Worm (Caenorhabditis elegans) whole organism, L2 larva: ENCODE measurements around the gene twk-44.

Experiments
- C34F6.9 ChIP-seq: fragments of 150-350 bp; optimal IDR thresholded peaks from 2 replicates; lab custom pipeline; 2014; ENCODE audit warnings: missing biosample characterization, missing genetic modification characterization
- R02D3.7 ChIP-seq: fragments of 150-350 bp; optimal IDR thresholded peaks from 2 replicates; lab custom pipeline; 2014; ENCODE audit warnings: missing biosample characterization, missing genetic modification characterization
- ZK546.5 ChIP-seq: sonication (generic microtip); optimal IDR thresholded peaks from 2 replicates; lab custom pipeline; 2017; ENCODE audit warnings: missing biosample characterization, missing genetic modification characterization
- alr-1 ChIP-seq: fragments of 150-350 bp; optimal IDR thresholded peaks from 2 replicates; lab custom pipeline; 2014; ENCODE audit warnings: missing biosample characterization, missing genetic modification characterization
- aly-2 ChIP-seq: fragments of 150-350 bp; optimal IDR thresholded peaks from 2 replicates; lab custom pipeline; 2014; ENCODE audit warnings: missing biosample characterization, missing genetic modification characterization
- ama-1 ChIP-seq: fragments of 150-350 bp; optimal IDR thresholded peaks from 2 replicates; lab custom pipeline; 2018; ENCODE audit warnings: inconsistent platforms
- blmp-1 ChIP-seq: sonication (generic microtip); optimal IDR thresholded peaks from 2 replicates; lab custom pipeline; 2017; ENCODE audit warnings: missing genetic modification characterization, mild to moderate bottlenecking, missing compliant biosample characterization, antibody characterized with exemption, moderate library complexity; ENCODE audit not compliant: insufficient read depth
- crh-2 ChIP-seq: sonication (generic microtip); optimal IDR thresholded peaks from 2 replicates; lab custom pipeline; 2017; ENCODE audit warnings: missing biosample characterization, missing genetic modification characterization
- dmd-4 ChIP-seq: sonication (generic microtip); optimal IDR thresholded peaks from 2 replicates; lab custom pipeline; 2017; ENCODE audit warnings: missing biosample characterization, missing genetic modification characterization
- elt-1 ChIP-seq: fragments of 150-350 bp; optimal IDR thresholded peaks from 2 replicates; lab custom pipeline; 2014; ENCODE audit warnings: missing biosample characterization, missing genetic modification characterization
- elt-3 ChIP-seq: sonication (generic microtip); optimal IDR thresholded peaks from 2 replicates; lab custom pipeline; 2017; ENCODE audit warnings: missing biosample characterization, missing genetic modification characterization
- fos-1 ChIP-seq: fragments of 150-350 bp; optimal IDR thresholded peaks from 2 replicates; lab custom pipeline; 2014; ENCODE audit warnings: missing biosample characterization, missing genetic modification characterization
- gmeb-1 ChIP-seq: fragments of 150-350 bp; optimal IDR thresholded peaks from 2 replicates; lab custom pipeline; 2014; ENCODE audit warnings: missing biosample characterization, missing genetic modification characterization
- lin-11 ChIP-seq: fragments of 150-350 bp; sonication (generic microtip); optimal IDR thresholded peaks from 2 replicates; lab custom pipeline; 2014; ENCODE audit warnings: missing biosample characterization, missing genetic modification characterization, inconsistent platforms, mixed read lengths
- lin-13 ChIP-seq: fragments of 150-350 bp; optimal IDR thresholded peaks from 2 replicates; lab custom pipeline; 2014; ENCODE audit warnings: missing biosample characterization, missing genetic modification reagents, missing genetic modification characterization
- lin-39 ChIP-seq: fragments of 150-350 bp; optimal IDR thresholded peaks from 2 replicates; lab custom pipeline; 2014; ENCODE audit warnings: missing biosample characterization, missing genetic modification reagents, missing genetic modification characterization
- lsy-2 ChIP-seq, 2 experiments: fragments of 150-350 bp in 1 of 2; sonication (generic microtip) in 1 of 2; optimal IDR thresholded peaks; 2 replicates each; lab custom pipeline; 2014 to 2017; ENCODE audit warnings: missing biosample characterization in 2 of 2, missing genetic modification characterization in 2 of 2
- mab-5 ChIP-seq: fragments of 150-350 bp; optimal IDR thresholded peaks from 2 replicates; lab custom pipeline; 2014; ENCODE audit warnings: missing biosample characterization, missing genetic modification characterization
- mbf-1 ChIP-seq: sonication (generic microtip); optimal IDR thresholded peaks from 2 replicates; lab custom pipeline; 2017; ENCODE audit warnings: missing biosample characterization, missing genetic modification characterization
- mdl-1 ChIP-seq, 2 experiments: fragments of 150-350 bp in 1 of 2; sonication (generic microtip) in 1 of 2; optimal IDR thresholded peaks; 2 replicates each; lab custom pipeline; 2017; ENCODE audit warnings: missing biosample characterization in 2 of 2, missing genetic modification characterization in 2 of 2
- nhr-10 ChIP-seq: sonication (generic microtip); optimal IDR thresholded peaks from 2 replicates; lab custom pipeline; 2017; ENCODE audit warnings: missing biosample characterization, missing genetic modification characterization
- nhr-11 ChIP-seq: fragments of 150-350 bp; optimal IDR thresholded peaks from 2 replicates; lab custom pipeline; 2014; ENCODE audit warnings: missing biosample characterization, missing genetic modification characterization
- nhr-12 ChIP-seq: fragments of 150-350 bp; optimal IDR thresholded peaks from 2 replicates; lab custom pipeline; 2014; ENCODE audit warnings: missing biosample characterization, missing genetic modification characterization
- nhr-129 ChIP-seq: fragments of 150-350 bp; optimal IDR thresholded peaks from 2 replicates; lab custom pipeline; 2014; ENCODE audit warnings: missing biosample characterization, missing genetic modification characterization
- nhr-23 ChIP-seq: fragments of 150-350 bp; optimal IDR thresholded peaks from 2 replicates; lab custom pipeline; 2014; ENCODE audit warnings: missing biosample characterization, missing genetic modification reagents, missing genetic modification characterization
- nhr-237 ChIP-seq: fragments of 150-350 bp; optimal IDR thresholded peaks from 2 replicates; lab custom pipeline; 2014; ENCODE audit warnings: missing biosample characterization, missing genetic modification characterization
- nhr-25 ChIP-seq: fragments of 150-350 bp; sonication (generic microtip); optimal IDR thresholded peaks from 3 replicates; lab custom pipeline; 2014; ENCODE audit warnings: missing biosample characterization, missing genetic modification characterization
- nhr-6 ChIP-seq: fragments of 150-350 bp; optimal IDR thresholded peaks from 2 replicates; lab custom pipeline; 2014; ENCODE audit warnings: missing biosample characterization, missing genetic modification characterization
- nhr-77 ChIP-seq: fragments of 150-350 bp; optimal IDR thresholded peaks from 2 replicates; lab custom pipeline; 2014; ENCODE audit warnings: missing biosample characterization, missing genetic modification characterization
- peb-1 ChIP-seq: fragments of 150-350 bp; optimal IDR thresholded peaks from 2 replicates; lab custom pipeline; 2014; ENCODE audit warnings: missing biosample characterization, missing genetic modification characterization
- sem-4 ChIP-seq: fragments of 150-350 bp; optimal IDR thresholded peaks from 2 replicates; lab custom pipeline; 2014; ENCODE audit warnings: missing biosample characterization, missing genetic modification reagents, missing genetic modification characterization
- skn-1 ChIP-seq: sonication (generic microtip); optimal IDR thresholded peaks from 2 replicates; lab custom pipeline; 2017; ENCODE audit warnings: missing biosample characterization, missing genetic modification characterization
- sma-3 ChIP-seq: sonication (generic microtip); optimal IDR thresholded peaks from 2 replicates; lab custom pipeline; 2016; ENCODE audit warnings: missing genetic modification reagents, missing genetic modification characterization, missing compliant biosample characterization
- sma-9 ChIP-seq, 2 experiments: fragments of 150-350 bp in 1 of 2; sonication (generic microtip) in 1 of 2; optimal IDR thresholded peaks; 2 replicates each; lab custom pipeline; 2014 to 2016; ENCODE audit warnings: missing genetic modification characterization in 2 of 2, mild to moderate bottlenecking in 1 of 2, missing biosample characterization in 1 of 2, missing compliant biosample characterization in 1 of 2, missing genetic modification reagents in 1 of 2, moderate library complexity in 1 of 2
- unc-39 ChIP-seq: fragments of 150-350 bp; optimal IDR thresholded peaks from 2 replicates; lab custom pipeline; 2014; ENCODE audit warnings: missing biosample characterization, missing genetic modification characterization
- unc-62 ChIP-seq: fragments of 150-350 bp; optimal IDR thresholded peaks from 2 replicates; lab custom pipeline; 2014; ENCODE audit warnings: missing biosample characterization, missing genetic modification reagents, missing genetic modification characterization
- zag-1 ChIP-seq: fragments of 150-350 bp; optimal IDR thresholded peaks from 2 replicates; lab custom pipeline; 2014; ENCODE audit warnings: missing biosample characterization, missing genetic modification characterization
- ztf-1 ChIP-seq: fragments of 200-800 bp; sonication (Bioruptor generic); conservative IDR thresholded peaks from 2 replicates; pipeline ENCODE4 v1.3.6; 2022; ENCODE audit warnings: missing genetic modification characterization, missing compliant biosample characterization
- ztf-11 ChIP-seq: sonication (generic microtip); optimal IDR thresholded peaks from 2 replicates; lab custom pipeline; 2017; ENCODE audit warnings: missing biosample characterization, missing genetic modification characterization
- ztf-4 ChIP-seq: fragments of 150-350 bp; optimal IDR thresholded peaks from 2 replicates; lab custom pipeline; 2014; ENCODE audit warnings: missing biosample characterization, missing genetic modification characterization

The twk-44 gene

ce11 chrX:11627013-11627412 is at the start of gene twk-44:
twk-44 (minus strand) TSS chrX:11627113.
- TF ChIP-seq mbf-1 (tag; lab: Kevin White, UChicago) (no peak), lin-11 (tag; lab: Kevin White, UChicago) (no peak), nhr-11 (tag; lab: Kevin White, UChicago) (no peak), peb-1 (tag; lab: Kevin White, UChicago) (no peak), ZK546.5 (tag; lab: Kevin White, UChicago) (no peak), mab-5 (tag; lab: Kevin White, UChicago) (no peak), blmp-1 (no peak), sma-9 (GFP tag; optimal IDR thresholded peaks at IDR 0.05; lab: Kevin White, UChicago) (no peak), sma-9 (tag; optimal IDR thresholded peaks at IDR 0.05; lab: Kevin White, UChicago) (no peak), alr-1 (tag; lab: Kevin White, UChicago) (no peak), gmeb-1 (tag; lab: Kevin White, UChicago) (no peak), nhr-6 (tag; lab: Kevin White, UChicago) (no peak), nhr-237 (tag; lab: Kevin White, UChicago) (no peak), aly-2 (tag; lab: Kevin White, UChicago) (no peak), ztf-4 (tag; lab: Kevin White, UChicago) (no peak), nhr-129 (no peak), mdl-1 (tag; optimal IDR thresholded peaks at IDR 0.05; lab: Kevin White, UChicago) (no peak), ztf-11 (tag; lab: Kevin White, UChicago) (no peak), C34F6.9 (tag; lab: Kevin White, UChicago) (no peak), fos-1 (tag; lab: Kevin White, UChicago) (no peak), skn-1 (no peak)

ce11 chrX:11675573-11675972 is 48.7 kb upstream of the twk-44 start:
- TF ChIP-seq nhr-11 (tag; lab: Kevin White, UChicago) (no peak), elt-1 (tag; lab: Kevin White, UChicago) (no peak), ztf-11 (tag; lab: Kevin White, UChicago) (no peak), R02D3.7 (tag; lab: Kevin White, UChicago) (no peak), zag-1 (tag; lab: Kevin White, UChicago) (no peak), ZK546.5 (tag; lab: Kevin White, UChicago) (no peak), nhr-10 (tag; lab: Kevin White, UChicago) (no peak), ztf-4 (tag; lab: Kevin White, UChicago) (no peak), elt-3 (tag; lab: Kevin White, UChicago) (no peak), fos-1 (tag; lab: Kevin White, UChicago) (no peak), sma-9 (GFP tag; optimal IDR thresholded peaks at IDR 0.05; lab: Kevin White, UChicago) (no peak), sma-9 (tag; optimal IDR thresholded peaks at IDR 0.05; lab: Kevin White, UChicago) (no peak), lsy-2 (tag; optimal IDR thresholded peaks at IDR 0.05; lab: Kevin White, UChicago) (no peak), lin-13 (GFP tag; lab: Kevin White, UChicago) (no peak)

DNA sequence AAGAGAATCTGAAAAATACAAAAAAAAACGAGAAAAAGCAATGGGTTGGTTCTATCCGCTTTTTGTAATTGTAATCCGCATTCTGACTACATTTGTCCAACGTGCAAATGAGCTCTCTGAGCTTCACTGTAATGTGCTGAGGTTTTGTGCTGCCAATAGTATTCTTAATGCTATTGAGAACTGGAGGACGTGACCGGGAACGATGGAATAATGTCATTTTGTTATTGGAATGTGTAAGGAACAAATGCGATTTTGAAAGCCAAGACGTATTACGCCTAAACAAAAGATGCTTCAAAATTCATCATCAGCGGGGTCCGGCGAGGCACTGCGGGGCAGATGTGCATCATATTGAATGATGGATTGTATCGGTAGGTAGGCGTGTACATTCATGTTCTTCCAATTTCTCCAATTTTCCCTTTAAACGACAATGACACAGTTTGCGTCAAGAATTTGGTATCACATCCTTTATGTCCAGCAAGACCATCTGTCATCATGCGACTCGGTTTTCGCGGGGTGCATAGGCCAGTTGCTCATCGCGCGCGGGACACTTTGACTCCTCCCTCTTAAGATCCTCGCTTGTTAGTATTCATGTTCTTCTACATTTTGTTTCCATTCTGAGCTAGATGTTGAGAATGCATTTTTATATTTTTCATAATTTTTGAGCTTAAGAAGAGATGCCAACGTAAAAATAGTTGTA is 46.3 kb upstream of the twk-44 start:
- no peak for TF ChIP-seq unc-62
- TF ChIP-seq mab-5 (tag; lab: Kevin White, UChicago): peak; percentile 7
- no peak for TF ChIP-seq ztf-11 (tag; lab: Kevin White, UChicago)
- TF ChIP-seq lin-13 (GFP tag; lab: Kevin White, UChicago): no peak
- no peak for TF ChIP-seq crh-2 (tag; lab: Kevin White, UChicago)
- no peak for TF ChIP-seq ama-1 (lab: Kevin White, UChicago)
- TF ChIP-seq skn-1: no peak
- no peak for TF ChIP-seq sma-9 (GFP tag; optimal IDR thresholded peaks at IDR 0.05; lab: Kevin White, UChicago)
- no peak for TF ChIP-seq sma-9 (tag; optimal IDR thresholded peaks at IDR 0.05; lab: Kevin White, UChicago)

DNA sequence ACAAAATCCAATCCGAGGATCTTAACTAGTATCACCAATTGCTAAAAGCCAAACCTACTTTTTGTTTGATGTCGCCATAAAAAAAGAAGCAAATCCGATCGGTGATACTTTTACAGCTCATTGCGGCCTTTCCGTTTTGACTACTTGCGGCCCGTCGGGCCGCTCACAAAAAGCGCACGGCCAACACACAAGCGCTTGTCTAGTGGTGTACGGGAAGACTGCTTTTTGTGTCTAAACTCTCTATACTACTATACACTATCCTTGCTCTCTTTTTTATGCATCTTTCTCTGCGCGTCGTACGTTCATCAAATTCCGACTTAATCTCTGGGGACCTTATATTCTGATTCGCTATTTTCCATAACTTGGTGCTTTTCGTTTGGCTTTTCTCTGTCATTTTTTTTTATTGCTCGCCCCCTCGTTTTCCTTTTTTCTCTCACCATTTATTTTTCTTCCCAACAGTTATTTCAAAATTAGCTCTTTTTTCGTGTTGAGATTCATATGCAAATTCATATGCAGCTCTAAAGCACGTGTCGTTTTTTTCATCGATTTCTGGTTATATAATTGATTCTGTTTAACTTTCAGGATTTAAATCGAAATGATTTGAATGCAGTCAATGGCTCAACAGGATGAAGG is 39.7 kb upstream of the twk-44 start, which contains the start of gene noca-2:
Gene noca-2, plus strand, starts transcription at position 583 of the 633 bp plus-strand sequence.
- TF ChIP-seq ztf-1 (GFP tag; lab: Robert Waterston, UW) (no peak), zag-1 (tag; lab: Kevin White, UChicago) (peak; percentile 55), sma-3 (GFP tag; lab: Kevin White, UChicago) (no peak), unc-39 (tag; lab: Kevin White, UChicago) (no peak), fos-1 (tag; lab: Kevin White, UChicago) (peak; percentile 15), nhr-77 (tag; lab: Kevin White, UChicago) (no peak), ztf-4 (tag; lab: Kevin White, UChicago) (no peak), lin-39 (tag; lab: Kevin White, UChicago) (no peak), mdl-1 (tag; optimal IDR thresholded peaks at IDR 0.05; lab: Kevin White, UChicago) (no peak), lsy-2 (tag; optimal IDR thresholded peaks at IDR 0.05; lab: Kevin White, UChicago) (peak in 1 of 2 experiments; percentile 44), unc-62 (no peak), ZK546.5 (tag; lab: Kevin White, UChicago) (no peak), blmp-1 (no peak), nhr-12 (tag; lab: Kevin White, UChicago) (no peak), nhr-10 (tag; lab: Kevin White, UChicago) (no peak), nhr-25 (tag; lab: Kevin White, UChicago) (no peak), gmeb-1 (tag; lab: Kevin White, UChicago) (no peak), mab-5 (tag; lab: Kevin White, UChicago) (peak; percentile 76), R02D3.7 (tag; lab: Kevin White, UChicago) (no peak), sma-9 (GFP tag; optimal IDR thresholded peaks at IDR 0.05; lab: Kevin White, UChicago) (peak; percentile 67), sma-9 (tag; optimal IDR thresholded peaks at IDR 0.05; lab: Kevin White, UChicago) (no peak), C34F6.9 (tag; lab: Kevin White, UChicago) (peak; percentile 75), skn-1 (no peak), dmd-4 (tag; lab: Kevin White, UChicago) (no peak), nhr-129 (peak; percentile 6), nhr-23 (tag; lab: Kevin White, UChicago) (no peak), nhr-11 (tag; lab: Kevin White, UChicago) (no peak), sem-4 (tag; lab: Kevin White, UChicago) (peak; percentile 3)
